Worm (Caenorhabditis elegans) whole organism, L4/young adult: Measurements from ENCODE around the gene rpn-12.
"Not testable (repeated sequence)": the region's sequence is repeated elsewhere in the genome, so short reads cannot be mapped to it uniquely, and the experiment has no call there.

Experiments used
- W03F9.2 ChIP-seq: fragments of 150-350 bp; optimal IDR thresholded peaks from 2 replicates; lab custom pipeline; 2014; ENCODE audit warnings: missing biosample characterization, missing genetic modification characterization
- dao-5 ChIP-seq: sonication (generic microtip); optimal IDR thresholded peaks from 2 replicates; lab custom pipeline; 2016; ENCODE audit warnings: missing genotype, missing genetic modification characterization, moderate library complexity, missing compliant biosample characterization
- him-1 ChIP-seq: sonication (generic microtip); optimal IDR thresholded peaks from 2 replicates; lab custom pipeline; 2016; ENCODE audit warnings: missing genotype, missing genetic modification reagents, missing genetic modification characterization, missing compliant biosample characterization

Gene rpn-12

ce11 chrII:11689941-11690340 is 37.0 kb downstream of the rpn-12 start:
- TF ChIP-seq him-1 (tag; lab: Kevin White, UChicago) (no peak), dao-5 (tag; lab: Kevin White, UChicago) (no peak), W03F9.2 (tag; lab: Kevin White, UChicago) (no peak)

DNA sequence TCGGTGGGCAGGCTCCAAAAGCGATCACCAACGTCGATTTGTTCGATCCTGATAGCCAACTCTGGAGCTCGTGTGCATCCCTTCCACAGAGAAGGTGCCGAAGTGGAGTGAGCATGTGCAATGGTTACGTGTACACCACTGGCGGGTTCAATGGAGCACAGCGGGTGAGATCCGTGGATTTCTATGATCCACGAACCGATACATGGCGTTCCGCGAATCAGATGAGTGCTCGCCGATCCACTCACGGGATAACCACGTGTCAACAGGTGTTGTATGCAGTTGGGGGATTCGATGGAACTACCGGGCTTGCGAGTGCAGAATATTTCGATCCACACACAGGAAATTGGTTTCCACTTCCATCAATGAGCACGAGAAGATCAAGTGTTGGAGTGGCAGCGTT is 37.9 kb downstream of the rpn-12 start:
- TF ChIP-seq him-1 (tag; lab: Kevin White, UChicago): no peak

ce11 chrII:11694432-11694831 is 41.5 kb downstream of the rpn-12 start:
- TF ChIP-seq W03F9.2 (tag; lab: Kevin White, UChicago) (no peak), dao-5 (tag; lab: Kevin White, UChicago) (no peak)

- not testable (repeated sequence) for TF ChIP-seq dao-5, him-1, W03F9.2 (tag; lab: Kevin White, UChicago)
Measured at ce11 chrII:11695161-11695944, 42.4 kb downstream of the rpn-12 start, which contains the start of gene tars-1. TSS of gene tars-1 (minus strand) at chrII:11695657.

DNA sequence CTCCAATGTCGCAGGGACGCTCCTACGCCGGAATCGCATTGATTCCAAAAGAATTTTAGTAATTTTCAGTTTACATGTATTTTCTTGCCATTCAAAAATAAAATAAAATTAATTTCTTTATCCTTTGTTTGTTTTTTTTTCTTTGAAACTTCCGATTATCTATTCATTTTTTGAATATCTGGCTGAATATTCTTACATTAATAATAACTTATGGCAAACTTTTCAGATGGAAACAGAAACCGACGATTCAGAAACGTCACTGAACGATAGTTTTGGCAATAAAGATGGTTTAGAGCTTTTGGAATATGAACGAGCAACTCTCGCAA is 43.0 kb downstream of the rpn-12 start, which contains the start of gene xpf-1:
Gene xpf-1 (plus strand): TSS at position 227 of the 326 bp plus-strand sequence.
- TF ChIP-seq W03F9.2 (tag; lab: Kevin White, UChicago) (no peak), dao-5 (tag; lab: Kevin White, UChicago) (no peak), him-1 (tag; lab: Kevin White, UChicago) (no peak)

DNA sequence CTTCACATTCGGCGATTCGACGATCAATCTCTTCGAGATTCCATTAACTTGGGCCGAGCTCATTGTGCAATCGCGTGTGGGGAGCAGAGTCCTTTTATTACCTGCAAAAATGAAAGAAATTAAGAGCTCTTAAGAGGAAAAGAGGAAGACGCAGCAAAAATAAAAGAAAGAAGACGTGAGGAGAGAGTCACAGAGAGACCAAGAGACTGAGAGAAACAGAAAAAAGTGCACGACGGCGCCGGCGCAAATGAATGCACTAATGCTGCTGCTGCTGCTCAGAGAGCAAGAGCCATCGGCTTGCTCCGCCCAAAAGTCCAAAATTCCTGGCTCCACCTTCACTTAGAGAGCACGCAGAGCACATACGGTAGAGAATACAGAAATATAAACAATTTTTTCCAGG is 47.3 kb downstream of the rpn-12 start, which contains the start of gene inos-1:
Gene inos-1 (minus strand): TSS at position 101 of the 400 bp plus-strand sequence.
- TF ChIP-seq W03F9.2 (tag; lab: Kevin White, UChicago) (no peak), him-1 (tag; lab: Kevin White, UChicago) (no peak), dao-5 (tag; lab: Kevin White, UChicago) (no peak)

DNA sequence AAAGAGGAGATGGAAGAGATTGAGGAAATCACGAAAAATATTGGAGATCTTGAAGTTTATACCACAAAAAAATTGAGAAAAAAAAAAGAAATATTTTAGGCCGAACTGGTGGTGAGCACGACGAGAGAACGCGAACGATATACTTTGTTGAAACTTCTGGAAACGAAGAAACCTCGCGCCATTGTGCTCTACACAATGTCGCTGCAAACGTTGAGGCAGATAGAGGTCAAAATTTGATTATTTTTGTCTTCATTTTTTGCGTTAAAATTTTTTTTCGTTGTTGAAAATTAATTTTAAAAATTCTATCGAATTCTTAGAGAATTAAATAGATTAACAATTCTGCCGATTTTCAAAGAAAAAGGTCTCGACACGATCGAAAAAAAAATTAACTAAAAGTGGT is 47.7 kb downstream of the rpn-12 start:
- TF ChIP-seq dao-5 (tag; lab: Kevin White, UChicago) (no peak), him-1 (tag; lab: Kevin White, UChicago) (no peak), W03F9.2 (tag; lab: Kevin White, UChicago) (no peak)
